Worm (Caenorhabditis elegans) whole organism, L3 larva: ENCODE results near the gene srh-190.

Experiments used
- ZK546.5 ChIP-seq: sonication (generic microtip); optimal IDR thresholded peaks from 2 replicates; lab custom pipeline; 2017; ENCODE audit warnings: missing biosample characterization, missing genetic modification characterization
- aly-2 ChIP-seq: fragments of 150-350 bp; optimal IDR thresholded peaks from 2 replicates; lab custom pipeline; 2014; ENCODE audit warnings: missing biosample characterization, missing genetic modification characterization
- ama-1 ChIP-seq: fragments of 150-350 bp; optimal IDR thresholded peaks from 2 replicates; lab custom pipeline; 2018
- ceh-16 ChIP-seq: sonication (generic microtip); optimal IDR thresholded peaks from 2 replicates; lab custom pipeline; 2017; ENCODE audit warnings: missing biosample characterization, missing genetic modification characterization
- ceh-28 ChIP-seq: fragments of 150-350 bp; optimal IDR thresholded peaks from 2 replicates; lab custom pipeline; 2014; ENCODE audit warnings: missing biosample characterization, missing genetic modification reagents, missing genetic modification characterization
- ceh-9 ChIP-seq: sonication (generic microtip); optimal IDR thresholded peaks from 2 replicates; lab custom pipeline; 2018; ENCODE audit warnings: missing biosample characterization, missing genetic modification characterization
- egl-27 ChIP-seq: sonication (generic microtip); optimal IDR thresholded peaks from 4 replicates; lab custom pipeline; 2017; ENCODE audit warnings: missing biosample characterization, missing genetic modification reagents, missing genetic modification characterization
- egl-5 ChIP-seq: fragments of 150-350 bp; optimal IDR thresholded peaks from 2 replicates; lab custom pipeline; 2017; ENCODE audit warnings: missing biosample characterization, missing genetic modification reagents, missing genetic modification characterization, inconsistent platforms
- elt-1 ChIP-seq: fragments of 150-350 bp; optimal IDR thresholded peaks from 2 replicates; lab custom pipeline; 2014; ENCODE audit warnings: missing biosample characterization, missing genetic modification characterization
- elt-2 ChIP-seq: sonication (generic microtip); optimal IDR thresholded peaks from 2 replicates; lab custom pipeline; 2016; ENCODE audit warnings: missing genetic modification reagents, mild to moderate bottlenecking, missing genetic modification characterization, missing compliant biosample characterization
- elt-3 ChIP-seq, 3 experiments: fragments of 150-350 bp in 1 of 3; sonication (generic microtip) in 2 of 3; optimal IDR thresholded peaks; 2 replicates in 2 of 3; 4 replicates in 1 of 3; lab custom pipeline; 2014 to 2017; ENCODE audit warnings: missing biosample characterization in 3 of 3, missing genetic modification characterization in 3 of 3
- eor-1 ChIP-seq, 2 experiments: fragments of 150-350 bp; optimal IDR thresholded peaks; 2 replicates each; lab custom pipeline; 2014 to 2018; ENCODE audit warnings: missing biosample characterization in 2 of 2, missing genetic modification characterization in 2 of 2
- fkh-10 ChIP-seq: sonication (generic microtip); optimal IDR thresholded peaks from 2 replicates; lab custom pipeline; 2017; ENCODE audit warnings: missing biosample characterization, missing genetic modification reagents, missing genetic modification characterization
- fkh-2 ChIP-seq: fragments of 150-350 bp; optimal IDR thresholded peaks from 2 replicates; lab custom pipeline; 2014; ENCODE audit warnings: missing biosample characterization, missing genetic modification reagents, missing genetic modification characterization
- fos-1 ChIP-seq: fragments of 150-350 bp; optimal IDR thresholded peaks from 2 replicates; lab custom pipeline; 2014; ENCODE audit warnings: missing biosample characterization, missing genetic modification characterization
- hmg-11 ChIP-seq: sonication (generic microtip); optimal IDR thresholded peaks from 2 replicates; lab custom pipeline; 2016; ENCODE audit warnings: missing genetic modification characterization, missing compliant biosample characterization
- jun-1 ChIP-seq: fragments of 150-350 bp; optimal IDR thresholded peaks from 2 replicates; lab custom pipeline; 2014; ENCODE audit warnings: missing biosample characterization, missing genetic modification reagents, missing genetic modification characterization
- lin-15B ChIP-seq: fragments of 150-350 bp; optimal IDR thresholded peaks from 2 replicates; lab custom pipeline; 2014; ENCODE audit warnings: missing biosample characterization, missing genetic modification characterization
- lin-39 ChIP-seq: fragments of 150-350 bp; optimal IDR thresholded peaks from 2 replicates; lab custom pipeline; 2018; ENCODE audit warnings: missing biosample characterization, missing genetic modification reagents, missing genetic modification characterization
- lsy-12 ChIP-seq: sonication (generic microtip); optimal IDR thresholded peaks from 2 replicates; lab custom pipeline; 2016; ENCODE audit warnings: mild to moderate bottlenecking, missing genetic modification characterization, missing compliant biosample characterization
- mdl-1 ChIP-seq: fragments of 150-350 bp; optimal IDR thresholded peaks from 2 replicates; lab custom pipeline; 2014; ENCODE audit warnings: missing biosample characterization, missing genetic modification characterization
- mml-1 ChIP-seq: fragments of 150-350 bp; sonication (generic microtip); optimal IDR thresholded peaks from 3 replicates; lab custom pipeline; 2014; ENCODE audit warnings: missing biosample characterization, missing genetic modification characterization
- nfya-1 ChIP-seq: sonication (generic microtip); optimal IDR thresholded peaks from 2 replicates; lab custom pipeline; 2017; ENCODE audit warnings: missing genetic modification characterization, mild to moderate bottlenecking, missing compliant biosample characterization, antibody characterized with exemption, moderate library complexity; ENCODE audit not compliant: insufficient read depth
- nhr-11 ChIP-seq: fragments of 150-350 bp; optimal IDR thresholded peaks from 2 replicates; lab custom pipeline; 2014; ENCODE audit warnings: missing biosample characterization, missing genetic modification characterization
- nhr-12 ChIP-seq: fragments of 150-350 bp; optimal IDR thresholded peaks from 2 replicates; lab custom pipeline; 2014; ENCODE audit warnings: missing biosample characterization, missing genetic modification characterization
- nhr-25 ChIP-seq: sonication (generic microtip); optimal IDR thresholded peaks from 2 replicates; lab custom pipeline; 2017; ENCODE audit warnings: missing biosample characterization, missing genetic modification characterization
- nhr-28 ChIP-seq: fragments of 150-350 bp; optimal IDR thresholded peaks from 2 replicates; lab custom pipeline; 2014; ENCODE audit warnings: missing biosample characterization, missing genetic modification characterization
- nhr-43 ChIP-seq: sonication (generic microtip); optimal IDR thresholded peaks from 2 replicates; lab custom pipeline; 2016; ENCODE audit warnings: mild to moderate bottlenecking, missing genetic modification characterization, missing compliant biosample characterization; ENCODE audit not compliant: poor library complexity, severe bottlenecking
- nhr-77 ChIP-seq: fragments of 150-350 bp; optimal IDR thresholded peaks from 2 replicates; lab custom pipeline; 2014; ENCODE audit warnings: missing biosample characterization, missing genetic modification characterization
- pha-4 ChIP-seq: fragments of 150-350 bp; optimal IDR thresholded peaks from 2 replicates; lab custom pipeline; 2014; ENCODE audit warnings: missing biosample characterization, missing genetic modification reagents, missing genetic modification characterization
- pqm-1 ChIP-seq: fragments of 150-350 bp; optimal IDR thresholded peaks from 2 replicates; lab custom pipeline; 2017; ENCODE audit warnings: missing biosample characterization, missing genetic modification characterization, inconsistent platforms
- sea-2 ChIP-seq: fragments of 150-350 bp; sonication (generic microtip); optimal IDR thresholded peaks from 4 replicates; lab custom pipeline; 2014; ENCODE audit warnings: missing biosample characterization, missing genetic modification reagents, missing genetic modification characterization
- skn-1 ChIP-seq: fragments of 150-350 bp; optimal IDR thresholded peaks from 2 replicates; lab custom pipeline; 2014; ENCODE audit warnings: missing biosample characterization, missing genetic modification characterization
- snpc-4 ChIP-seq: fragments of 150-350 bp; optimal IDR thresholded peaks from 2 replicates; lab custom pipeline; 2014; ENCODE audit warnings: missing biosample characterization, missing genetic modification characterization
- tbx-2 ChIP-seq: sonication (generic microtip); optimal IDR thresholded peaks from 2 replicates; lab custom pipeline; 2016; ENCODE audit warnings: mild to moderate bottlenecking, missing genetic modification characterization, missing compliant biosample characterization
- unc-39 ChIP-seq: sonication (generic microtip); optimal IDR thresholded peaks from 4 replicates; lab custom pipeline; 2017; ENCODE audit warnings: missing biosample characterization, missing genetic modification characterization
- unc-62 ChIP-seq: fragments of 150-350 bp; sonication (generic microtip); optimal IDR thresholded peaks from 4 replicates; lab custom pipeline; 2014; ENCODE audit warnings: missing biosample characterization, missing genetic modification reagents, missing genetic modification characterization
- ztf-11 ChIP-seq: fragments of 150-350 bp; optimal IDR thresholded peaks from 2 replicates; lab custom pipeline; 2014; ENCODE audit warnings: missing biosample characterization, missing genetic modification characterization
- ztf-4 ChIP-seq: fragments of 150-350 bp; optimal IDR thresholded peaks from 2 replicates; lab custom pipeline; 2014; ENCODE audit warnings: missing biosample characterization, missing genetic modification characterization

The srh-190 gene

DNA sequence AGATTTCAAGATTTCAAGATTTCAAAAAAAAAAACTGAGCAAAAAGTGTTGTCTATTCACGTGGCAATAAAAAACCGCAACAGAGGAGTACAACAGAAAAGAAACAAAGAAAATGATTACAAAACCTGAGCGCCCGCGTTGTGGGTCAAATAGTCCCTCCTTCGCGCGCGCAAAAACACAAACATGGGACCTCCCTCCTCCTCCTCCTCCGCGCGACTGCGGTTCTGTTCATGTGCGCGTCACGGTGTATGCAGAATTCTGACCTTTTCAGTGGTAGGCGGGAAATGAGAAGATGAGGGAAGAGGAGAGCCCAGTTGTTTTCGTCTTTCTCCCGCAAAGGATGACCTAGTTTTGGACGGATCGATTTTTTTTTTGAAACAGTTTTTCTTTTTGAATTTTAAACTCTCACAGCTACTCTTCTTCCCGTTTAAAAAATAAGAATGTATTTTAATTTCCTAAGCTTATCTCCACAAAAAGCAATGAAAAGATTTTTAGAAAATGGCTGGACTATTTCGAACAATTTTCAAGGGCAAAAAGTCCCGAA lies 10.5 kb upstream of the srh-190 start, which contains the start of gene C17E7.4:
Gene C17E7.4 (plus strand): TSS at position 494 of the 544 bp plus-strand sequence.
- TF ChIP-seq mml-1 (tag; lab: Kevin White, UChicago) (no peak), egl-5 (no peak), elt-3 (tag; optimal IDR thresholded peaks at IDR 0.05; lab: Kevin White, UChicago) (no peak), pha-4 (tag; lab: Kevin White, UChicago) (no peak), lin-15B (tag; lab: Kevin White, UChicago) (no peak), nhr-12 (no peak), egl-27 (no peak), fos-1 (tag; lab: Kevin White, UChicago) (no peak), ceh-16 (tag; lab: Kevin White, UChicago) (no peak), unc-39 (tag; lab: Kevin White, UChicago) (no peak), ztf-4 (tag; lab: Kevin White, UChicago) (no peak), lin-39 (no peak)

DNA sequence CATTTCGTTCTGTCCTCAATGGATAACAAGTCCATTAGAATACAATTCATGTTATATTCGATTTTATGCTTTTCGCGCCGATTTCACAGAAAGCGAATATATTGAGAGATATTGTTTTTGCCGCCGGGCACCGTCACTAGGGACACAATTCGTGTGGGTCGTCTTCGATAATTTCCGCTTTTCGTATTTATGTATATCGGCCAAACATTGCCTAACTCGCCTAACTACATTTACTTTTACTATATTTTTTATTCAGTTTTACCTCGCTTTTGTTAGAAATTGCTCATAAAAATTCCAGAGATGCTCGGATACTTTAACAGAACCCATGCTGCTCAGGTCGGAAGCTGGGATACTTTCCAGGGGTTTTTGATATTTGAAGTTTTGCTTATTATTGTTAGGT lies 8.2 kb upstream of the srh-190 start, which contains the start of gene sre-9:
Gene sre-9 (plus strand): TSS at position 301 of the 400 bp plus-strand sequence.
- no peak for TF ChIP-seq elt-1
- TF ChIP-seq tbx-2 (tag; lab: Kevin White, UChicago) = no peak
- TF ChIP-seq sea-2 (GFP tag; lab: Kevin White, UChicago) = no peak
- no peak for TF ChIP-seq unc-62 (GFP tag; lab: Kevin White, UChicago)
- no peak for TF ChIP-seq nhr-25 (tag; lab: Kevin White, UChicago)
- no peak for TF ChIP-seq ceh-28 (tag; lab: Kevin White, UChicago)
- no peak for TF ChIP-seq fkh-2 (tag; lab: Kevin White, UChicago)
- TF ChIP-seq mml-1 (tag; lab: Kevin White, UChicago) = no peak
- no peak for TF ChIP-seq pqm-1 (tag; lab: Kevin White, UChicago)
- no peak for TF ChIP-seq aly-2 (tag; lab: Kevin White, UChicago)
- TF ChIP-seq mdl-1 = no peak
- no peak for TF ChIP-seq snpc-4 (tag; lab: Kevin White, UChicago)
- no peak for TF ChIP-seq nhr-77 (tag; lab: Kevin White, UChicago)
- TF ChIP-seq ztf-11 = no peak
- no peak for TF ChIP-seq skn-1 (tag; lab: Kevin White, UChicago)
- TF ChIP-seq hmg-11 = no peak
- no peak for TF ChIP-seq nhr-28 (tag; lab: Kevin White, UChicago)
- no peak for TF ChIP-seq nhr-11 (tag; lab: Kevin White, UChicago)

DNA sequence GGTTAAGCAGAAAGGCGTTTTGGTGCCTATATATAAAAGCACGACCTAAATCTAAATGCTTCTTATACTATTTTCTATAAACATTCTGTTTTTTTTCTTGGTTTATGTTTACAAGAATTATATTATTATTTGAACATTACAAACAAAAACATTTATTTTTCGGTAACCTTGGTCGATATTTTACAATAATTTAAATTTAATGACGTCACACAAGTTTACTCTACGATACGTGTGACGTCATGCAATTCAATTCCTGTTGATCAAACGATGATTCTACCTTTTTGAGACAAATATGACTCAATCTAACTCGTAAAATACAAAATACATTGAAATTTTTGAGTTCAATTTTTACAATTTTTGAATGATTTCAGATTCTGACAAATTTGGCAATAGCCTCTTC lies 6.9 kb upstream of the srh-190 start:
- no peak for TF ChIP-seq pha-4 (tag; lab: Kevin White, UChicago)
- TF ChIP-seq elt-1 = no peak
- TF ChIP-seq snpc-4 (tag; lab: Kevin White, UChicago) = no peak
- no peak for TF ChIP-seq lin-39
- no peak for TF ChIP-seq nhr-12
- no peak for TF ChIP-seq hmg-11
- no peak for TF ChIP-seq nhr-11 (tag; lab: Kevin White, UChicago)
- no peak for TF ChIP-seq nhr-43
- TF ChIP-seq mml-1 (tag; lab: Kevin White, UChicago) = no peak
- TF ChIP-seq lsy-12 = no peak
- no peak for TF ChIP-seq aly-2 (tag; lab: Kevin White, UChicago)
- no peak for TF ChIP-seq pqm-1 (tag; lab: Kevin White, UChicago)
- no peak for TF ChIP-seq eor-1 (tag; optimal IDR thresholded peaks at IDR 0.05; lab: Kevin White, UChicago)
- TF ChIP-seq nfya-1 (tag; lab: Kevin White, UChicago) = no peak
- no peak for TF ChIP-seq fos-1 (tag; lab: Kevin White, UChicago)
- TF ChIP-seq, all 47 proteins: peak for 0

DNA sequence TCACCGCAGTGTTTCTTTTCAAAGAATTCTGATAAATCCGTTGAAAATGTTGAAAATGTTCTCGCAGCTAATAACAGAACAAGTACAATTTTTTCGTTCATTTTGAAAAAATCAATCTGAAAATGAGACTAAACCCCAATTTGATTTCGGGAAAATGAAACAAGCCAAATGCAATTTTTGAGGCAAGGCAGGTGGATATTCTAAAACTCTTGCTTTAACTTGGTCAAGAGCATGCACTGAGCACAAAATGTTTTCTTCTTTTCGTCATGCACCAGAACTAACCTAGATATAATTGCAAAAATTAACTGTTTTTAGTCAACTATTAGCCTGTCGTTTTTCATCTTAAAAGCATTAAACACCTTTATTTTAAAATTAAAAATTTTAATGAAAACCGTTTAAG lies 2.8 kb upstream of the srh-190 start, which contains the start of gene irld-22:
Gene irld-22 (minus strand): TSS at position 101 of the 400 bp plus-strand sequence.
- TF ChIP-seq ceh-9 (no peak), ama-1 (lab: Kevin White, UChicago) (no peak), nhr-43 (no peak), elt-2 (tag; lab: Kevin White, UChicago) (no peak), jun-1 (tag; lab: Kevin White, UChicago) (no peak), pha-4 (tag; lab: Kevin White, UChicago) (no peak), fkh-10 (GFP tag; lab: Kevin White, UChicago) (no peak), elt-1 (no peak), sea-2 (GFP tag; lab: Kevin White, UChicago) (no peak), unc-39 (tag; lab: Kevin White, UChicago) (no peak), ztf-11 (no peak), unc-62 (GFP tag; lab: Kevin White, UChicago) (no peak), nhr-25 (tag; lab: Kevin White, UChicago) (no peak), ZK546.5 (tag; lab: Kevin White, UChicago) (no peak), nhr-12 (no peak)
